Worm (Caenorhabditis elegans) whole organism, L4 larva: ENCODE data around the gene C56E6.4.
A peak's percentile ranks its signal among the peaks of the same experiment; 100 is the strongest.

Experiments
- F10B5.3 ChIP-seq: sonication (generic microtip); optimal IDR thresholded peaks from 2 replicates; lab custom pipeline; 2016; ENCODE audit warnings: mild to moderate bottlenecking, missing genetic modification characterization, missing compliant biosample characterization
- T26A8.4 ChIP-seq: fragments of 200-800 bp; sonication (Bioruptor generic); IDR thresholded peaks from 2 replicates; pipeline ENCODE4 v1.3.6; 2022; ENCODE audit warnings: missing genetic modification characterization, missing compliant biosample characterization
- Y105C5A.15 ChIP-seq: fragments of 200-800 bp; sonication (Bioruptor generic); IDR thresholded peaks from 2 replicates; pipeline ENCODE4 v1.3.6; 2022; ENCODE audit warnings: missing genetic modification characterization, missing compliant biosample characterization
- Y48G9A.11 ChIP-seq: fragments of 200-800 bp; sonication (Bioruptor generic); IDR thresholded peaks from 2 replicates; pipeline ENCODE4 v1.3.6; 2022; ENCODE audit warnings: missing genetic modification reagents, missing genetic modification characterization, missing compliant biosample characterization
- ZK337.2 ChIP-seq: fragments of 200-800 bp; sonication (Bioruptor generic); IDR thresholded peaks from 2 replicates; pipeline ENCODE4 v1.3.6; 2022; ENCODE audit warnings: missing genetic modification reagents, missing genetic modification characterization, missing compliant biosample characterization
- aha-1 ChIP-seq: fragments of 150-350 bp; peaks from one replicate; lab custom pipeline; 2014; ENCODE audit warnings: missing biosample characterization, missing genetic modification characterization
- ceh-32 ChIP-seq: sonication (generic microtip); optimal IDR thresholded peaks from 2 replicates; lab custom pipeline; 2016; ENCODE audit warnings: mild to moderate bottlenecking, missing genetic modification characterization, missing compliant biosample characterization; ENCODE audit not compliant: poor library complexity
- ces-1 ChIP-seq: fragments of 150-350 bp; sonication (generic microtip); optimal IDR thresholded peaks from 4 replicates; lab custom pipeline; 2014; ENCODE audit warnings: missing biosample characterization, missing genetic modification reagents, missing genetic modification characterization
- ctbp-1 ChIP-seq: fragments of 200-800 bp; sonication (Bioruptor generic); IDR thresholded peaks from 2 replicates; pipeline ENCODE4 v1.3.6; 2022; ENCODE audit warnings: missing genetic modification reagents, missing genetic modification characterization, missing compliant biosample characterization
- daf-16 ChIP-seq, 3 experiments: sonication (generic microtip); optimal IDR thresholded peaks; 2 replicates each; lab custom pipeline; 2016 to 2017; ENCODE audit warnings: missing genetic modification characterization in 3 of 3, missing genetic modification reagents in 3 of 3, mild to moderate bottlenecking in 2 of 3, missing compliant biosample characterization in 2 of 3, missing biosample characterization in 1 of 3, moderate library complexity in 1 of 3
- dmd-6 ChIP-seq: fragments of 200-800 bp; sonication (Bioruptor generic); IDR thresholded peaks from 2 replicates; pipeline ENCODE4 v1.3.6; 2022; ENCODE audit warnings: missing genetic modification reagents, missing genetic modification characterization, missing compliant biosample characterization
- dmd-9 ChIP-seq: fragments of 200-800 bp; sonication (Bioruptor generic); IDR thresholded peaks from 2 replicates; pipeline ENCODE4 v1.3.6; 2022; ENCODE audit warnings: missing genetic modification reagents, missing genetic modification characterization, missing compliant biosample characterization
- duxl-1 ChIP-seq: sonication (generic microtip); optimal IDR thresholded peaks from 2 replicates; lab custom pipeline; 2016; ENCODE audit warnings: mild to moderate bottlenecking, missing genetic modification characterization, moderate library complexity, missing compliant biosample characterization; ENCODE audit not compliant: poor library complexity
- dve-1 ChIP-seq: sonication (generic microtip); optimal IDR thresholded peaks from 2 replicates; lab custom pipeline; 2017; ENCODE audit warnings: antibody characterized with exemption, mild to moderate bottlenecking, missing genetic modification characterization, missing compliant biosample characterization; ENCODE audit not compliant: insufficient read depth
- egl-27 ChIP-seq: sonication (generic microtip); optimal IDR thresholded peaks from 3 replicates; lab custom pipeline; 2017; ENCODE audit warnings: missing biosample characterization, missing genetic modification reagents, missing genetic modification characterization
- egl-43 ChIP-seq: fragments of 200-800 bp; sonication (Bioruptor generic); IDR thresholded peaks from 2 replicates; pipeline ENCODE4 v1.3.6; 2022; ENCODE audit warnings: missing genetic modification reagents, missing genetic modification characterization, missing compliant biosample characterization
- fkh-10 ChIP-seq: fragments of 150-350 bp; optimal IDR thresholded peaks from 2 replicates; lab custom pipeline; 2014; ENCODE audit warnings: missing biosample characterization, missing genetic modification reagents, missing genetic modification characterization
- gei-8 ChIP-seq: fragments of 200-800 bp; sonication (Bioruptor generic); optimal IDR thresholded peaks from 2 replicates; lab custom pipeline; 2018; ENCODE audit warnings: mild to moderate bottlenecking, missing genetic modification characterization, missing compliant biosample characterization
- hlh-11 ChIP-seq: fragments of 200-800 bp; sonication (Bioruptor generic); optimal IDR thresholded peaks from 2 replicates; lab custom pipeline; 2018; ENCODE audit warnings: mild to moderate bottlenecking, missing genetic modification characterization, missing compliant biosample characterization
- lin-1 ChIP-seq: fragments of 200-800 bp; sonication (Bioruptor generic); IDR thresholded peaks from 2 replicates; pipeline ENCODE4 v1.3.6; 2022; ENCODE audit warnings: missing genetic modification reagents, missing genetic modification characterization, missing compliant biosample characterization
- lir-3 ChIP-seq: sonication (generic microtip); optimal IDR thresholded peaks from 2 replicates; lab custom pipeline; 2016; ENCODE audit warnings: mild to moderate bottlenecking, missing genetic modification characterization, missing compliant biosample characterization
- mdl-1 ChIP-seq, 2 experiments: fragments of 150-350 bp in 1 of 2; sonication (generic microtip) in 1 of 2; optimal IDR thresholded peaks; 2 replicates each; lab custom pipeline; 2014 to 2017; ENCODE audit warnings: missing biosample characterization in 2 of 2, missing genetic modification characterization in 2 of 2
- mdt-29 ChIP-seq: fragments of 200-800 bp; sonication (Bioruptor generic); IDR thresholded peaks from 2 replicates; pipeline ENCODE4 v1.3.6; 2022; ENCODE audit warnings: missing genetic modification reagents, missing genetic modification characterization, missing compliant biosample characterization
- mes-2 ChIP-seq: sonication (generic microtip); optimal IDR thresholded peaks from 2 replicates; lab custom pipeline; 2016; ENCODE audit warnings: missing genotype, mild to moderate bottlenecking, missing genetic modification characterization, missing compliant biosample characterization; ENCODE audit not compliant: poor library complexity, severe bottlenecking
- mxl-3 ChIP-seq: fragments of 200-800 bp; sonication (Bioruptor generic); optimal IDR thresholded peaks from 2 replicates; lab custom pipeline; 2018; ENCODE audit warnings: mild to moderate bottlenecking, missing genetic modification characterization, missing compliant biosample characterization
- nhr-10 ChIP-seq: fragments of 150-350 bp; optimal IDR thresholded peaks from 2 replicates; lab custom pipeline; 2014; ENCODE audit warnings: missing biosample characterization, missing genetic modification characterization
- nhr-237 ChIP-seq: sonication (generic microtip); optimal IDR thresholded peaks from 2 replicates; lab custom pipeline; 2017; ENCODE audit warnings: missing biosample characterization, missing genetic modification characterization
- nhr-28 ChIP-seq: fragments of 150-350 bp; optimal IDR thresholded peaks from 2 replicates; lab custom pipeline; 2014; ENCODE audit warnings: missing biosample characterization, missing genetic modification characterization
- nhr-76 ChIP-seq: fragments of 150-350 bp; optimal IDR thresholded peaks from 2 replicates; lab custom pipeline; 2014; ENCODE audit warnings: missing biosample characterization, missing genetic modification characterization
- saeg-2 ChIP-seq: fragments of 200-800 bp; sonication (Bioruptor generic); IDR thresholded peaks from 2 replicates; pipeline ENCODE4 v1.3.6; 2022; ENCODE audit warnings: missing genetic modification reagents, missing genetic modification characterization, missing compliant biosample characterization
- sdz-12 ChIP-seq: fragments of 200-800 bp; sonication (Bioruptor generic); optimal IDR thresholded peaks from 2 replicates; lab custom pipeline; 2018; ENCODE audit warnings: mild to moderate bottlenecking, missing genetic modification characterization, missing compliant biosample characterization
- set-16 ChIP-seq: fragments of 200-800 bp; sonication (Bioruptor generic); IDR thresholded peaks from 2 replicates; pipeline ENCODE4 v1.3.6; 2022; ENCODE audit warnings: missing genetic modification reagents, missing genetic modification characterization, missing compliant biosample characterization
- skn-1 ChIP-seq: fragments of 150-350 bp; optimal IDR thresholded peaks from 2 replicates; lab custom pipeline; 2014; ENCODE audit warnings: missing biosample characterization, missing genetic modification characterization
- snpc-1.2 ChIP-seq: fragments of 200-800 bp; sonication (Bioruptor generic); IDR thresholded peaks from 2 replicates; pipeline ENCODE4 v1.3.6; 2022; ENCODE audit warnings: missing genetic modification reagents, missing genetic modification characterization, missing compliant biosample characterization
- tag-97 ChIP-seq: fragments of 200-800 bp; sonication (Bioruptor generic); IDR thresholded peaks from 2 replicates; pipeline ENCODE4 v1.3.6; 2022; ENCODE audit warnings: missing genetic modification characterization, missing compliant biosample characterization
- unc-62 ChIP-seq, 3 experiments: fragments of 150-350 bp in 1 of 3; sonication (generic microtip); optimal IDR thresholded peaks in 2 of 3; peaks in 1 of 3; 1 replicate in 1 of 3; 2 replicates in 2 of 3; lab custom pipeline; 2014 to 2017; ENCODE audit warnings: missing biosample characterization in 3 of 3, missing genetic modification characterization in 3 of 3, missing genetic modification reagents in 3 of 3, missing genotype in 1 of 3
- vab-7 ChIP-seq: fragments of 200-800 bp; sonication (Bioruptor generic); IDR thresholded peaks from 2 replicates; pipeline ENCODE4 v1.3.6; 2022; ENCODE audit warnings: missing genetic modification reagents, missing genetic modification characterization, missing compliant biosample characterization
- zfp-3 ChIP-seq: fragments of 200-800 bp; sonication (Bioruptor generic); conservative IDR thresholded peaks from 2 replicates; pipeline ENCODE4 v1.3.6; 2022; ENCODE audit warnings: missing genetic modification reagents, missing genetic modification characterization, missing compliant biosample characterization
- zip-11 ChIP-seq: fragments of 200-800 bp; sonication (Bioruptor generic); IDR thresholded peaks from 2 replicates; pipeline ENCODE4 v1.3.6; 2022; ENCODE audit warnings: missing genetic modification characterization, missing compliant biosample characterization
- ztf-11 ChIP-seq: fragments of 150-350 bp; optimal IDR thresholded peaks from 2 replicates; lab custom pipeline; 2014; ENCODE audit warnings: missing biosample characterization, missing genetic modification characterization
- ztf-7 ChIP-seq: fragments of 150-350 bp; optimal IDR thresholded peaks from 2 replicates; lab custom pipeline; 2014; ENCODE audit warnings: missing biosample characterization, missing genetic modification characterization

The C56E6.4 gene

DNA sequence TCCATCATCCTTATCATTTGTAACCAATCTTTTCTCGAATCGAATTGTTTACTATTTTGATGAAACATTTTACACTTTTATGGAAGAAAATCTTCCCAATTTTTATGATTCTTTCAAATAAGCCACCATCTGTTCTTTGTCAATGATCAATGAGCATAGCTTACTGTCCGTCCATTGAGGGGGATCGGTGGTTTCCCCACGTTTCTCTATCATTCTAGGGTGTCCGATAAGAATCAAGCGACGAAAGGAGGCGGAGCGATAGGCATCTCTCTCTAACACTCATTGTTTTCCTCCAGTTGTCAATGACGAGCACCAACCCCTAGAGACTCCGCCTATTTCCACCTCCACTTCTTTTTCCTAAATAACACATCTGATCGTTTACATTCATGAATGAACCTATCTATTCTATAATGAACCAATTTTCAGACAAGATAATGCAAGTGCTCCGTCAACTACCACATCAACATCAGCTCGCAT is 4.0 kb downstream of the C56E6.4 start, which contains the start of gene C56E6.2:
Gene C56E6.2 (plus strand): TSS at position 427 of the 477 bp plus-strand sequence.
- TF ChIP-seq egl-43 (GFP tag; lab: Robert Waterston, UW), result no peak
- TF ChIP-seq gei-8, result no peak
- TF ChIP-seq dve-1 (tag; lab: Kevin White, UChicago), result peak; percentile 21
- TF ChIP-seq zip-11 (GFP tag; lab: Robert Waterston, UW), result no peak
- no peak for TF ChIP-seq tag-97 (GFP tag; lab: Robert Waterston, UW)
- TF ChIP-seq nhr-76 (tag; lab: Kevin White, UChicago), result no peak
- no peak for TF ChIP-seq mes-2
- TF ChIP-seq ztf-11 (tag; lab: Kevin White, UChicago), result no peak
- no peak for TF ChIP-seq mdt-29 (GFP tag; lab: Robert Waterston, UW)
- no peak for TF ChIP-seq egl-27 (tag; lab: Kevin White, UChicago)
- peak; percentile 67 for TF ChIP-seq hlh-11 (tag; lab: Kevin White, UChicago)
- TF ChIP-seq zfp-3 (GFP tag; lab: Robert Waterston, UW), result no peak
- TF ChIP-seq ces-1 (GFP tag; lab: Kevin White, UChicago), result no peak
- TF ChIP-seq skn-1 (tag; lab: Kevin White, UChicago), result no peak
- no peak for TF ChIP-seq ceh-32 (tag; lab: Kevin White, UChicago)
- no peak for TF ChIP-seq vab-7 (GFP tag; lab: Robert Waterston, UW)
- no peak for TF ChIP-seq ztf-7 (tag; lab: Kevin White, UChicago)
- TF ChIP-seq T26A8.4 (GFP tag; lab: Robert Waterston, UW), result no peak
- TF ChIP-seq lir-3 (tag; lab: Kevin White, UChicago), result no peak
- no peak for TF ChIP-seq snpc-1.2 (GFP tag; lab: Robert Waterston, UW)
- TF ChIP-seq daf-16 (GFP tag; optimal IDR thresholded peaks at IDR 0.05; lab: Kevin White, UChicago), result no peak
- peak; percentile 72 for TF ChIP-seq daf-16 (tag; optimal IDR thresholded peaks at IDR 0.05; lab: Kevin White, UChicago)
- no peak for TF ChIP-seq nhr-237
- no peak for TF ChIP-seq Y48G9A.11 (GFP tag; lab: Robert Waterston, UW)
- no peak for TF ChIP-seq Y105C5A.15 (GFP tag; lab: Robert Waterston, UW)
- 0 out of 2 replicates have a peak, but pooled peaks have one; percentile 32 for TF ChIP-seq dmd-6 (GFP tag; lab: Robert Waterston, UW)

- TF ChIP-seq zfp-3 (GFP tag; lab: Robert Waterston, UW) (0 out of 2 replicates have a peak, but pooled peaks have one; percentile 7), aha-1 (tag; lab: Kevin White, UChicago) (peak; percentile 91), duxl-1 (tag; lab: Kevin White, UChicago) (no peak)
Measured at ce11 chrII:6523940-6524339, 4.6 kb downstream of the C56E6.4 start.

- TF ChIP-seq saeg-2 (no peak), lin-1 (GFP tag; lab: Robert Waterston, UW) (no peak), set-16 (GFP tag; lab: Robert Waterston, UW) (no peak), F10B5.3 (tag; lab: Kevin White, UChicago) (no peak), mxl-3 (peak; percentile 3), mdl-1 (tag; optimal IDR thresholded peaks at IDR 0.05; lab: Kevin White, UChicago) (peak in 1 of 2 experiments; percentile 11), ctbp-1 (GFP tag; lab: Robert Waterston, UW) (no peak), nhr-10 (tag; lab: Kevin White, UChicago) (no peak), hlh-11 (tag; lab: Kevin White, UChicago) (peak; percentile 28), unc-62 (GFP tag; optimal IDR thresholded peaks at IDR 0.05 in 1 of 2; lab: Kevin White, UChicago) (peak in 1 of 2 experiments; percentile 88), unc-62 (tag; optimal IDR thresholded peaks at IDR 0.05; lab: Kevin White, UChicago) (no peak), Y105C5A.15 (GFP tag; lab: Robert Waterston, UW) (no peak), dve-1 (tag; lab: Kevin White, UChicago) (peak; percentile 21), ZK337.2 (no peak), nhr-28 (tag; lab: Kevin White, UChicago) (peak; percentile 29), sdz-12 (no peak), fkh-10 (GFP tag; lab: Kevin White, UChicago) (no peak), aha-1 (tag; lab: Kevin White, UChicago) (peak; percentile 97), dmd-9 (no peak), daf-16 (GFP tag; optimal IDR thresholded peaks at IDR 0.05; lab: Kevin White, UChicago) (no peak), daf-16 (tag; optimal IDR thresholded peaks at IDR 0.05; lab: Kevin White, UChicago) (peak; percentile 32), ceh-32 (tag; lab: Kevin White, UChicago) (no peak), duxl-1 (tag; lab: Kevin White, UChicago) (no peak), zfp-3 (GFP tag; lab: Robert Waterston, UW) (no peak), dmd-6 (GFP tag; lab: Robert Waterston, UW) (0 out of 2 replicates have a peak, but pooled peaks have one; percentile 5)
Measured at ce11 chrII:6522622-6523254, 5.8 kb downstream of the C56E6.4 start.
